Fruit fly (Drosophila melanogaster): ENCODE results near the gene CG15498.

Gene CG15498

DNA sequence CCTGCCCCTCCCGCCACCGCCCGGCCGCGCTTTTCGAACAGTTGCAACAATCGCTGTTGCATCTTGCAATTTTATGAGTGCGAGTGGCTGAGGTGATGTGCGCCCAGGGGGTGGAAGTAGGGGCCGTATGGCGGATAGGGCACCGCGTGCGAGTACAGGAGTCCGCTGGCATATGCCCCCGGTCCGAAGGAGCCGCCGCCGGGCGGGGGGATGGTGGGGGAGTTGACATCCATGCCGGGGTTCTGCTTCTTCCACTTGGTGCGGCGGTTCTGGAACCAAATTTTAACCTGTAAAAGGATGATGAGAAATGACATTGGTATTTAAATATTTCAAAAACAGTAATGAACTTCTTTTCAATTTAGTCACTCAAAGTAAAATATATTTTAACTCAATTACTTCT is 20.0 kb downstream of the CG15498 start:
- TF ChIP-seq CTCF (optimal IDR thresholded peaks at IDR 0.05) (no peak), CG8478 (optimal IDR thresholded peaks at IDR 0.05) (no peak)

DNA sequence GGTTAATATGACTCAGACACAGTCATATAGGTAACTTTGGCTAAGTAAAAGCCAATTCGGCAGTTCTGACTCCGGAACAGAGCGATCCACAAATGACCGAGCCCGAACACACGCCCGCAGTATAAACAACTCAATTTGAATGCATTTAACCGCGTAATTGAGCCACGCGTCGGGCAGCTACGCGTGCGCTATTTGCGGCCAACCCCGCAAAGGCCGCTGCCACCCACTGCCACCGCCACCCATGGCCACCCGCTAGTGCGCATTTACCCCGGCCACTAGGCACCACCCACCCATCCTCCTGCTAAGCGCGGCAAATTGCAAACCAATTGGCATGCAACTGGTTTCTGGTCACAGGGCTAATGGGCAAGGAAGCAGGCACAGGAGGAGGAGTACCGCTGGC is 24.8 kb downstream of the CG15498 start:
- TF ChIP-seq CTCF (optimal IDR thresholded peaks at IDR 0.05), result no peak
- no peak for TF ChIP-seq CG8478 (optimal IDR thresholded peaks at IDR 0.05)

DNA sequence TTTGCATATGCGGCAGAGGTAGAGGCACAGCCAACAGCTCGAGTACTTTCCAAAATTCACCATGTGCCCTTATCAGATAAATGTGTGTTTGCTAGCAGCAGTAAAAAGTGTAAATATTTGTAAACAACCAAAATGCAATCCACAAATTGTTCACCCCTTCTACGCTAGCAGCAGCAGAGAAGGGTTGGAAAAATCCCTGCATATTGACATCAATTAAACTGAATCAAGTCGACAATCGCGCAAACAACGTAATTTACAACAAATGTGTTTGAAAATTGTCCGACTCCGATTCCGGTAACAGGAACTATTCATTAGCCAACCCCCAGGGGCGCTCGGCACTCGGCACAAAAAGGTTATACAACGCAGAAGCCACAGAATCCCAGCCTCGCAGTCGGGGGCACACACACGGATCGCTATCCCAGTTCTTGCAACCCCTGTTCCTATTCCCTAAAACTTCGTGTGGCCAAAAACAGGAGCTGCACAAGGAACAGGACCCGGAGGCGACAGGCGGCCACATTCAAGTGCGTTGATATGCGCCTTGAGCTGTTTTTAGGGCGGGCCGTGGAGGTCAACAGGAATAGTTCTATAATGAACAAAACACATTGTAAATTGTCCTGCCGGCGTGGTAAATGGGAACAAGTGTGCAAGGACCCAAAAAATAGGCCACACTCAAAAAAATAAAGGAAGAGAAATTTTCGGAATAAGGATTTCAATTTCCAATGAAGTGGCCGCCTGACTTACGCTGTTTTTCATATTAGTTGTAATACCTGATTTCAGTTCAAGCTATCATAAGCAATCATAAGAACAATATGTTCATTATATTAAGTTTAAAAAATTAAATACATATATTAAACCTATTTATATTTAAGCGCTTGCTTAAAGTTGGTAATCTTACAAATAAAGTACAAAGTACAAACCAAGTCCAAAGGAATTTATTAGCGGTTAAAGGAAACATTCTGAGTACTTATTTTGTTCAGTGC is 34.0 kb downstream of the CG15498 start:
- TF ChIP-seq CTCF (optimal IDR thresholded peaks at IDR 0.05) (no peak), CG8478 (optimal IDR thresholded peaks at IDR 0.05) (no peak)

DNA sequence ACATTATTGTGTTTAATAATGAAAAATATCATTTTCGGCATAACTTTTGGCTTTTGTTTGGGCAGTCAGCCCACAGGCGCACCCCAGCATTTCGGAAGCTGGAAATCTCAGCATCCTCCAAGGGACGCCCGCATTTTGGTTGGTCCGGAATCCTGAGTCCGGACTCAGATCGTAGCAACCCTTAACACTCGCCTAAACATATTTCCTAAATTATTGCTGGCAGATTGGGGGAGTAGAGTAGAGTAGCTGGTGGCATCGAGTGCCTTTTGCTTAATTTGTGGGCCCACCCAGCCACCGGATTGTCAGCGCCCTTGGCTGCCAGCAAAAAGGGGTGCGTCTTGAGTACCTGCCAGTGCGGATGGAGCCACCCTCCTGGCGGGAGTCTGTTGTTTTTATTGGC is 34.7 kb downstream of the CG15498 start:
- TF ChIP-seq CG8478 (optimal IDR thresholded peaks at IDR 0.05) (no peak), CTCF (optimal IDR thresholded peaks at IDR 0.05) (no peak)

DNA sequence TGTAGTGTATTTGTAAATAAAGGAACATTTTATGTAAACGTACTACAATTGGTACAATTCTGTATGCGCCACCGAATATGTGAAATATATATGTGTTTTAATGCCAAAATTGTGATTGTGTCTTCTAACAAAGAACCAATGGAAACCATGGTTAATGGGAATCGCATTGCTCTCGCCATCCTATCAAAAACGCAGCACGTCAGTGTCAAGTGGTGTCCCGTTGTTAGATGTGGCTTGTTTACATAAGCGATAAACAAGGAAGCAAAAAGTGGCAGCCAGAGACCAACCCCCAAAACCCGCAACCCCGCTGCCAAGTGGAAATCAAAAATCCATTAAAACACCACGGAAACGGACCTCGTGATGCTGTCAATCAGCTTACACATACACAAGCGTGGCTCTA is 40.4 kb downstream of the CG15498 start:
- no peak for TF ChIP-seq CG8478 (optimal IDR thresholded peaks at IDR 0.05)
- TF ChIP-seq CTCF (optimal IDR thresholded peaks at IDR 0.05), result no peak

DNA sequence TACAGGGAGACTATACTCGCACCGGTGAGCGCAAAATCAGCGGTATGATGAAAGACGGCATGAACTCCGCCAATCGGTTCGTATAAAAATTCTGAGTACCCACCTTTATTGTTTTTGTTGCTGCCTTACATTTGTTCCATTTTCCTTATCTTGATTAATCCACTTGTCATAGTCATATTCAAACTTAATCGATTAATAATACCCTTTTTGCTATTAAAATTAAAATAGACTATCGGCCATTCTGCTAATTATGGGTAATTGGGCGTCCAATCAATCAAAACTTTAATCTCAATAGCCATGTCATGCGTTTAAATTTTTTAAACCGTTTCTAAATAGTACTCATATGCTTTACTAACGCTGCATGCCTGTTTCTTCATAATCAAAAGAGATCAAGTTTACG is 44.4 kb downstream of the CG15498 start:
- TF ChIP-seq CTCF (optimal IDR thresholded peaks at IDR 0.05), result no peak
- TF ChIP-seq CG8478 (optimal IDR thresholded peaks at IDR 0.05), result no peak

DNA sequence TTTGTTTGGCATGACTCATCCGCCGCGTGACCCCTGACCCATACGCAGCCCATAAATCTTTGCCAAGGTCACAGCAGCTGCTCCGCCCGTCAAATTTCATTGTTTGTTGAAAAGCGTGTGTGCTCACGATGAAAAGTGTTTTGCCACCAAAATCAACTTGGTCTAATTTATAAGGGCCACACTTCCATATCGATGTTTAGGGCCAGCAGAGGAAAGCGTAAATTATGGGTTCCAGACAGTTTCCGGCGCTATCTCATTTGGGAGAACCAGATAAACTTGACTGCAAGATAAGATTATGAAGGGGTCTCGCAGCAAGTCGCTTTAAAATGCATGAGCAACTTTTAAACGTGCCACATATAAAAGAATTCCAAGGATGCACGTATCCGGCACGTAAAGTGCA is 47.2 kb downstream of the CG15498 start:
- TF ChIP-seq CG8478 (optimal IDR thresholded peaks at IDR 0.05), result no peak
- TF ChIP-seq CTCF (optimal IDR thresholded peaks at IDR 0.05), result no peak

DNA sequence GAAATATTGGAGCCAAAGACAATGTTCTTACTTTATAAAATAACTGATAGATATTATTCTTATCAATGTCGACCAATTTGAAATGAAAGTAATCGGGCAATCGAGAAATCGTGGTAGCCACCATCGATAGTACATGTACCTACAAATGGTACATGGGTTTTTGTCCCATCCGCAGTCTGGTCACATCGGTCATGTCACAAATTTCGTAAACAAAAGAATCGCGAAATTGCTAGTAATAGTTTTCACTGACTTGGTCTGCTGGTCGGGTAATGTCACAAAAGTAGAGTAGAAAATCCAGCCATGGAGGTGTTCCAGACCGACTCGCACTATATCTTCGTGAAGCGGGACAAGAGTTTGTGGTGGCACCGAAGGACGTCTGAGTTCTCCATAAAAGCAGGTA is 48.2 kb downstream of the CG15498 start, which contains the start of gene sp3:
TSS of gene sp3 (plus strand) at position 173 of the 400 bp plus-strand sequence.
- TF ChIP-seq CG8478 (optimal IDR thresholded peaks at IDR 0.05) (no peak), CTCF (optimal IDR thresholded peaks at IDR 0.05) (peak; percentile 14 to 19)

DNA sequence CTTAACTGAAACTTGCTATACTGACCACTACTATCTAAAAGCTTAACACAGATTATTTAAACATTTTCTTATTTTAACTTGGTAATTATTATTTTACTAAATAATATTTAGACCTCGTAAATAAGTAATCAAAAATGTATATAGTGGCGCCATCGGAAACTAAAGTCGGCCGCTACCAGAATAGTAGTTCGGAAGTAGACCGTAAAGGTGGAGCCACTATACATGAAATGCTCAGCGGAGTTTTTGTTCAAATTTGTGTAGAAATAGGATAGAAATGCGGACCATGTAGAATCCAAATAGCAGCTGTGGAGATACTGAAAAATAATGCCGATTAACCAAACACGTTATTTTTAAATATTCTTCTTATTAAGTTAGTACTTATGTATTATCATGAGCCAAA is 48.8 kb downstream of the CG15498 start:
- TF ChIP-seq CTCF (optimal IDR thresholded peaks at IDR 0.05) (peak; percentile 88 to 97), CG8478 (optimal IDR thresholded peaks at IDR 0.05) (no peak)
